Fruit fly (Drosophila melanogaster): Measurements from ENCODE around the gene CG3176.

CG3176 gene

DNA sequence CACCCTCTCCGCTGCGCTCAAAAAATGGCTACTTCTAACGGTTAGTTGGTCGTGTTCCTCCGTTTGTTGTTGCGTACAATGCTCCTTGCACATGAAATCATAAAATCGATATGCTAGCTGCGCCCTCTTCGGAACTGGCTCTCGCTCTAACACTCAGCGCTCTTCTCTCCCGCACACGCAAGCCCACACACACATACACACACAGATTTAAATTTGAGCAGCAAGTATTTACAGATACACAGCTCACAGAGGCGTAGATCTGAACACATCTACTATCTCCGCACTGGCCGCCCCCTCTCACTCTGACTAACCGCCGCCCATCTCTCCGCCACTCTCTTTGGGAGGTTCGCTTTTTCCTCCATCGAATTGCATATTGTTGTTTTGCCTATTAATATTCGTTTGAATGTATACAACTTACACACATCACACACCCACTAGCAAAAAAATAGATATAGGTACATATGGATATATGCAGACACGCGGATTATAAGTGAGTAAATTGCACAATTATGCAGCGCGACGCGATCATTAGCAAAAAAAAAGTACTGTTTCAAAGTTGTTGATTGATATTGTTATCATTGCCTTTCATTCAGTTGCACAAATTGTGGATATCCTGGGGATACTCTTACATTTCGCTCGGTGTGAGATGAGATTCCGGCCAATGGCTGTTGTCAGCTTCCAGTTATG is 40.8 kb downstream of the CG3176 start (continued):
- TF ChIP-seq Trl (optimal IDR thresholded peaks at IDR 0.05) (peak; percentile 82 to 90), Trl (GFP tag; optimal IDR thresholded peaks at IDR 0.05) (peak; percentile 93), Ptx1 (GFP tag; IDR thresholded peaks at IDR 0.05) (peak; percentile 83), CG14965 (GFP tag; optimal IDR thresholded peaks at IDR 0.05; ENCODE audit: borderline replicate concordance) (peak; percentile 66), Hey (tag; optimal IDR thresholded peaks at IDR 0.05) (peak; percentile 74), GATAe (GFP tag; conservative IDR thresholded peaks at IDR 0.05) (no peak; the same call in 1 of the 2 replicates), CG10431 (GFP tag; optimal IDR thresholded peaks at IDR 0.05) (peak; percentile 48), ken (GFP tag; IDR thresholded peaks at IDR 0.05) (peak; percentile 88), CG16815 (GFP tag; optimal IDR thresholded peaks at IDR 0.05) (peak; percentile 64), CG13624 (GFP tag; optimal IDR thresholded peaks at IDR 0.05) (peak; percentile 93), org-1 (GFP tag; optimal IDR thresholded peaks at IDR 0.05) (peak; percentile 79), CG4707 (GFP tag; optimal IDR thresholded peaks at IDR 0.05) (peak; percentile 70), CG11085 (GFP tag; IDR thresholded peaks at IDR 0.05) (peak; percentile 87), CG8765 (GFP tag; IDR thresholded peaks at IDR 0.05) (peak; percentile 63; the same call in 1 of the 2 replicates), crc (GFP tag; optimal IDR thresholded peaks at IDR 0.05) (peak; percentile 85), CG10274 (GFP tag; optimal IDR thresholded peaks at IDR 0.05) (peak; percentile 43), ttk (GFP tag; IDR thresholded peaks at IDR 0.05) (peak; percentile 77), lilli (GFP tag; optimal IDR thresholded peaks at IDR 0.05) (peak; percentile 92), ab (GFP tag; optimal IDR thresholded peaks at IDR 0.05) (peak; percentile 93), CG12391 (tag; optimal IDR thresholded peaks at IDR 0.05) (peak; percentile 61), CG5245 (GFP tag; optimal IDR thresholded peaks at IDR 0.05) (peak; percentile 84), HHEX (GFP tag; optimal IDR thresholded peaks at IDR 0.05) (peak; percentile 81), sim (GFP tag; IDR thresholded peaks at IDR 0.05) (no peak), CG11696 (GFP tag; IDR thresholded peaks at IDR 0.05) (peak; percentile 63), Stat92E (GFP tag; optimal IDR thresholded peaks at IDR 0.05) (no peak), Bgb (GFP tag; IDR thresholded peaks at IDR 0.05; ENCODE audit: partially characterized antibody) (peak; percentile 51; the same call in 1 of the 2 replicates), Taf1 (GFP tag; IDR thresholded peaks at IDR 0.05) (peak; percentile 85), Vsx1 (GFP tag; optimal IDR thresholded peaks at IDR 0.05) (peak; percentile 32), her (GFP tag; optimal IDR thresholded peaks at IDR 0.05) (peak; percentile 93), stwl (tag; optimal IDR thresholded peaks at IDR 0.05) (no peak), Sin3A (optimal IDR thresholded peaks at IDR 0.05) (no peak), CG9932 (GFP tag; IDR thresholded peaks at IDR 0.05) (peak; percentile 97), tap (tag; optimal IDR thresholded peaks at IDR 0.05) (peak; percentile 72), Dref (GFP tag; IDR thresholded peaks at IDR 0.05) (peak; percentile 49), CG32767 (GFP tag; IDR thresholded peaks at IDR 0.05) (peak; percentile 92), unc-4 (GFP tag; IDR thresholded peaks at IDR 0.05; ENCODE audit: partially characterized antibody) (no peak), sisA (GFP tag; IDR thresholded peaks at IDR 0.05) (peak; percentile 85), Ets65A (GFP tag) (peak; percentile 95), jing (GFP tag; optimal IDR thresholded peaks at IDR 0.05) (no peak), Oaz (GFP tag; IDR thresholded peaks at IDR 0.05) (peak; percentile 48), HLH54F (GFP tag; optimal IDR thresholded peaks at IDR 0.05) (peak; percentile 93), hbn (GFP tag; IDR thresholded peaks at IDR 0.05; ENCODE audit: partially characterized antibody) (no peak), twi (tag; optimal IDR thresholded peaks at IDR 0.05) (peak; percentile 38), CG2202 (tag; optimal IDR thresholded peaks at IDR 0.05) (peak; percentile 53), btn (GFP tag; optimal IDR thresholded peaks at IDR 0.05) (peak; percentile 3), Elba2 (GFP tag; optimal IDR thresholded peaks at IDR 0.05) (no peak), Scr (GFP tag; IDR thresholded peaks at IDR 0.05; ENCODE audit: partially characterized antibody) (no peak), rib (GFP tag; IDR thresholded peaks at IDR 0.05) (peak; percentile 92), jumu (GFP tag; optimal IDR thresholded peaks at IDR 0.05) (peak; percentile 84), pzg (GFP tag; optimal IDR thresholded peaks at IDR 0.05) (peak; percentile 25), Awh (GFP tag; IDR thresholded peaks at IDR 0.05) (peak; percentile 82)

Measured in whole organism, embryonic.